Worm (Caenorhabditis elegans) whole organism, L4 larva: Measurements from ENCODE around the gene cest-5.2.
A peak's percentile ranks its signal among the peaks of the same experiment; 100 is the strongest.
"Not testable (repeated sequence)": the region's sequence is repeated elsewhere in the genome, so short reads cannot be mapped to it uniquely, and the experiment has no call there.

Experiments
- D1046.2 ChIP-seq: fragments of 200-800 bp; sonication (Bioruptor generic); IDR thresholded peaks from 2 replicates; pipeline ENCODE4 v1.3.6; 2022; ENCODE audit warnings: missing genetic modification characterization, missing compliant biosample characterization
- R02D3.7 ChIP-seq: fragments of 150-350 bp; sonication (generic microtip); optimal IDR thresholded peaks from 3 replicates; lab custom pipeline; 2014; ENCODE audit warnings: missing biosample characterization, missing genetic modification characterization
- Y75B8A.6 ChIP-seq: fragments of 200-800 bp; sonication (Bioruptor generic); IDR thresholded peaks from 2 replicates; pipeline ENCODE4 v1.3.6; 2022; ENCODE audit warnings: missing genetic modification reagents, missing genetic modification characterization, missing compliant biosample characterization
- aha-1 ChIP-seq: fragments of 150-350 bp; peaks from one replicate; lab custom pipeline; 2014; ENCODE audit warnings: missing biosample characterization, missing genetic modification characterization
- arid-1 ChIP-seq: fragments of 200-800 bp; sonication (Bioruptor generic); conservative IDR thresholded peaks from 2 replicates; pipeline ENCODE4 v1.3.6; 2022; ENCODE audit warnings: missing genetic modification reagents, missing genetic modification characterization, missing compliant biosample characterization
- ceh-62 ChIP-seq: sonication (generic microtip); optimal IDR thresholded peaks from 2 replicates; lab custom pipeline; 2017; ENCODE audit warnings: missing biosample characterization, missing genetic modification characterization
- ctbp-1 ChIP-seq: fragments of 200-800 bp; sonication (Bioruptor generic); IDR thresholded peaks from 2 replicates; pipeline ENCODE4 v1.3.6; 2022; ENCODE audit warnings: missing genetic modification reagents, missing genetic modification characterization, missing compliant biosample characterization
- daf-16 ChIP-seq, 3 experiments: sonication (generic microtip); optimal IDR thresholded peaks; 2 replicates each; lab custom pipeline; 2016 to 2017; ENCODE audit warnings: missing genetic modification characterization in 3 of 3, missing genetic modification reagents in 3 of 3, mild to moderate bottlenecking in 2 of 3, missing compliant biosample characterization in 2 of 3, missing biosample characterization in 1 of 3, moderate library complexity in 1 of 3
- daf-19 ChIP-seq: fragments of 200-800 bp; sonication (Bioruptor generic); conservative IDR thresholded peaks from 2 replicates; pipeline ENCODE4 v1.3.6; 2022; ENCODE audit warnings: missing genetic modification characterization, missing compliant biosample characterization
- fos-1 ChIP-seq: fragments of 150-350 bp; optimal IDR thresholded peaks from 2 replicates; lab custom pipeline; 2014; ENCODE audit warnings: missing biosample characterization, missing genetic modification characterization
- gei-8 ChIP-seq: fragments of 200-800 bp; sonication (Bioruptor generic); optimal IDR thresholded peaks from 2 replicates; lab custom pipeline; 2018; ENCODE audit warnings: mild to moderate bottlenecking, missing genetic modification characterization, missing compliant biosample characterization
- hlh-11 ChIP-seq: fragments of 200-800 bp; sonication (Bioruptor generic); optimal IDR thresholded peaks from 2 replicates; lab custom pipeline; 2018; ENCODE audit warnings: mild to moderate bottlenecking, missing genetic modification characterization, missing compliant biosample characterization
- hmg-1.1 ChIP-seq: fragments of 200-800 bp; sonication (Bioruptor generic); IDR thresholded peaks from 2 replicates; pipeline ENCODE4 v1.3.6; 2022; ENCODE audit warnings: missing genetic modification reagents, missing genetic modification characterization, missing compliant biosample characterization
- lim-7 ChIP-seq: fragments of 200-800 bp; sonication (Bioruptor generic); IDR thresholded peaks from 2 replicates; pipeline ENCODE4 v1.3.6; 2022; ENCODE audit warnings: missing genetic modification characterization, missing compliant biosample characterization
- lin-1 ChIP-seq: fragments of 200-800 bp; sonication (Bioruptor generic); IDR thresholded peaks from 2 replicates; pipeline ENCODE4 v1.3.6; 2022; ENCODE audit warnings: missing genetic modification reagents, missing genetic modification characterization, missing compliant biosample characterization
- lin-29 ChIP-seq: fragments of 200-800 bp; sonication (Bioruptor generic); IDR thresholded peaks from 2 replicates; pipeline ENCODE4 v1.3.6; 2022; ENCODE audit warnings: missing genetic modification reagents, missing genetic modification characterization, missing compliant biosample characterization
- mxl-2 ChIP-seq: fragments of 200-800 bp; sonication (Bioruptor generic); conservative IDR thresholded peaks from 2 replicates; pipeline ENCODE4 v1.3.6; 2022; ENCODE audit warnings: missing genetic modification reagents, missing genetic modification characterization, missing compliant biosample characterization
- mxl-3 ChIP-seq: fragments of 200-800 bp; sonication (Bioruptor generic); optimal IDR thresholded peaks from 2 replicates; lab custom pipeline; 2018; ENCODE audit warnings: mild to moderate bottlenecking, missing genetic modification characterization, missing compliant biosample characterization
- nhr-10 ChIP-seq: fragments of 150-350 bp; optimal IDR thresholded peaks from 2 replicates; lab custom pipeline; 2014; ENCODE audit warnings: missing biosample characterization, missing genetic modification characterization
- nhr-237 ChIP-seq: sonication (generic microtip); optimal IDR thresholded peaks from 2 replicates; lab custom pipeline; 2017; ENCODE audit warnings: missing biosample characterization, missing genetic modification characterization
- nhr-41 ChIP-seq: fragments of 200-800 bp; sonication (Bioruptor generic); IDR thresholded peaks from 2 replicates; pipeline ENCODE4 v1.3.6; 2022; ENCODE audit warnings: missing genetic modification reagents, missing genetic modification characterization, missing compliant biosample characterization
- nhr-6 ChIP-seq: fragments of 150-350 bp; optimal IDR thresholded peaks from 2 replicates; lab custom pipeline; 2014; ENCODE audit warnings: missing biosample characterization, missing genetic modification characterization
- nhr-76 ChIP-seq: fragments of 150-350 bp; optimal IDR thresholded peaks from 2 replicates; lab custom pipeline; 2014; ENCODE audit warnings: missing biosample characterization, missing genetic modification characterization
- php-3 ChIP-seq: fragments of 200-800 bp; sonication (Bioruptor generic); IDR thresholded peaks from 2 replicates; pipeline ENCODE4 v1.3.6; 2022; ENCODE audit warnings: missing genetic modification reagents, missing genetic modification characterization, missing compliant biosample characterization
- tag-97 ChIP-seq: fragments of 200-800 bp; sonication (Bioruptor generic); IDR thresholded peaks from 2 replicates; pipeline ENCODE4 v1.3.6; 2022; ENCODE audit warnings: missing genetic modification characterization, missing compliant biosample characterization
- unc-62 ChIP-seq, 3 experiments: fragments of 150-350 bp in 1 of 3; sonication (generic microtip); optimal IDR thresholded peaks in 2 of 3; peaks in 1 of 3; 1 replicate in 1 of 3; 2 replicates in 2 of 3; lab custom pipeline; 2014 to 2017; ENCODE audit warnings: missing biosample characterization in 3 of 3, missing genetic modification characterization in 3 of 3, missing genetic modification reagents in 3 of 3, missing genotype in 1 of 3

Gene cest-5.2

DNA sequence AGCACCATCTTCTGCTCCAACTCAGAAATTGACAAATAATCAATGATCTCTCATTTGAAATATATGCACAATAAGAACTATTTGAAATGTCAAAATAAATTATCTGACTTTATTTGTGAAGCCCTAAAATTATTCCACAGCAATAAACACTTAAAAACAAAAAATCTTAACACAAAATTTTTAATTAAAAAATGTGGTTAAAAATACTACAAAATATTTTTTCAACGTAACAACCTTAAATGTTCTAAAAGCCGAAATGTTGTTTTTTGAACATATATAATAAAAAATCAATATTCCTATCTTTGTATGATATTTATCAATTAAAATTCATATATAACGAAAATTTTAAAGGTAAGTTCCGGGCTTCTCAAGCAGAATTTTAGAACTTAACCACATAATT lies 28.3 kb downstream of the cest-5.2 start, which contains the start of gene F38A5.8:
F38A5.8 (plus strand) TSS at position 301 of the 400 bp plus-strand sequence.
- TF ChIP-seq lin-29 (GFP tag; lab: Robert Waterston, UW) (no peak), D1046.2 (no peak), nhr-76 (tag; lab: Kevin White, UChicago) (no peak), nhr-237 (tag; lab: Kevin White, UChicago) (no peak), daf-16 (GFP tag; optimal IDR thresholded peaks at IDR 0.05; lab: Kevin White, UChicago) (no peak), daf-16 (tag; optimal IDR thresholded peaks at IDR 0.05; lab: Kevin White, UChicago) (no peak), gei-8 (no peak), lin-1 (no peak), arid-1 (GFP tag; lab: Robert Waterston, UW) (no peak), Y75B8A.6 (GFP tag; lab: Robert Waterston, UW) (no peak), fos-1 (tag; lab: Kevin White, UChicago) (no peak)
- TF ChIP-seq, all 104 proteins: peak for 0

DNA sequence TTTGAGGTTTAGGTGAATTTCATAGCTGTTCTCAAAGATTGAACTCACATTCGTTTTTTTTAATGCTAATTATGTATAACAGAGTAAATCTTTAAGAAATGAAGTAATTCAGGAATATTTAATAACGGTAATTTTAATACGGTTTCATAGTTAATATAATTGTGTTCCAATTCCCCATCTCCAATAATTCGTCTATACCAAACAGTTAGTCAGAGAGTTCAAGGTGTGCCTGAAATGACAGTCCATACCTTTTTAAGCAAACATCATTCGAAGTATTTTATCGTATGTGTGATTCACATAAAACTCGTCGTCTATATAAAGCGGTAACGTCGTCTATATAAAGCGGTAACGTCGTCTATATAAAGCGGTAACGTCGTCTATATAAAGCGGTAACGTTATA lies 29.0 kb downstream of the cest-5.2 start, which contains the start of gene nspb-5:
nspb-5 (plus strand) TSS at position 301 of the 400 bp plus-strand sequence.
- TF ChIP-seq nhr-6 (tag; lab: Kevin White, UChicago); ctbp-1 (GFP tag; lab: Robert Waterston, UW); tag-97 (GFP tag; lab: Robert Waterston, UW): not testable (repeated sequence)

DNA sequence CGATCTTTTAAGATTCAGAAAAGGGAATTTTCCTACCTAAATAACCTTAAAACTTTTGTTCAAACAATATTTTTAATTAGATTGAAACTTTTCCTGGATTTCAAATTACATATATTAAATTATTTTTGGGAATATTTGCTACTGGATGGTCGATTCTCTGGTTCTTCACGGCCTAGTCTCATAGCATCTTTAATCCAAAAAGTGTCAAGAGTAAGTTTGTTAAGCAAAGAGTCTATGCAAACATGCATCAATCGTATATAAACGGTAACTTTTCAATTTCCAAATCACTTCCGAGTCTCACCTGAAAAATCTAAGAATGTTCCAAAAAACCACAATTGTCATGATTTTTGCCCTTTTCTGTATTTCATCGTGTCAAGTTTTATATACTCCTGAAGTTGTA lies 29.8 kb downstream of the cest-5.2 start, which contains the start of gene nspb-4:
nspb-4 (plus strand) TSS at position 301 of the 400 bp plus-strand sequence.
- TF ChIP-seq lim-7, php-3, mxl-2: not testable (repeated sequence)

DNA sequence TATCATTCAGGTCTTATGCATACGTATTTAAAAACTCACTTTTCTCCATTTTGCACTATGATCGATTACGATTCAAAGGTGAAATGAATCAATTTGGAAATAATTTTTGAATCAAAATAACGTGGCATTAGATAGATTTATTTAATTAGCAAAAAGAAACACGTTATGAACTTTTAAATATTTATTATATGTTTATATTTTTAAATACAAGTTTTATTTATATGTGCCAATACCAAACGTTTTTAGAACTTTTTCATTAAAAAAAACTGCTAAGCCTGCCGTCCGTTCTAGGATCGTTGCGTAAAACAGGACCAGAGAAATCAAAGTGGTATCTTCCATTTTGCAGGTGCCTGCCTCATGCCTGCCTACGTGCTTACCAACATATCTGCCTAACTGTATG lies 30.4 kb downstream of the cest-5.2 start, which contains the start of gene F38A5.6:
F38A5.6 (minus strand) TSS at position 101 of the 400 bp plus-strand sequence.
- TF ChIP-seq aha-1 (peak; percentile 22), mxl-3 (GFP tag; lab: Kevin White, UChicago) (no peak)

DNA sequence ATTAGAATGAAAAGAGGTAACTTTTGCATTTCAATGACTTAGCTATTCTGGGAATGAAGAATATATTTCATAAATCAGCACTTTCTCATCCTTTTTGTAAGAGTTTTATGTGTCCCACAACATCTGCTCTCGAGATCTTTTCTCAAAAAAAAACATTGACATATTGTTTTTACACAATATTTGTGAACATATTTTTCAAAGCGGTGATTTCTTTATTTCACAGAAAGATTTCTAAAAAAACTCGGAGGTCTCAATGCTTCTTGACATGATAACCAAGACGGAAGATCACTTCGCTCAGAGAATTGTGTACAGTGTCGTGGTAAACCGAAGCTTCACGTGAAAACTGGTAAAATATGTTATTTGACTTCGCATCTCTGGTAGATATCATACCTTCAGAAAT lies 31.8 kb downstream of the cest-5.2 start, which contains the start of gene F38A5.22:
F38A5.22 (minus strand) TSS at position 29 of the 400 bp plus-strand sequence.
- no peak for TF ChIP-seq ceh-62
- peak in 1 of 2 experiments; percentile 95 for TF ChIP-seq unc-62 (GFP tag; optimal IDR thresholded peaks at IDR 0.05 in 1 of 2; lab: Kevin White, UChicago)
- TF ChIP-seq unc-62 (tag; optimal IDR thresholded peaks at IDR 0.05; lab: Kevin White, UChicago) = no peak
- TF ChIP-seq, all 104 proteins: peak for 1

DNA sequence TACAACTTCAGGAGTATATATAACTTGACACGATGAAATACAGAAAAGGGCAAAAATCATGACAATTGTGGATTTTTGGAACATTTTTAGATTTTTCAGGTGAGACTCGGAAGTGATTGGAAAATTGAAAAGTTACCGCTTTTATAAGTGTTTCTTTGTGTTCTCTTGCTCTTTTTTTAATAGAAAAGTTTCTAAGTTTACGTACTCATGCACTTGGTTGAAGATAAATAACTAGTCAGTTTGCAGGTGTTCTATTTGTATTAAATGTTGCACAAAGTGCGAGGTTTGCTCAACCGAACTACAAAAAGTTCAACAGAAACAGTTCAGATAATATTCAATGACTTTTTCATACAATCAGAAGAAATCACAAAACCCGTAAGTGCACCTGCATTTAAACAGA lies 32.9 kb downstream of the cest-5.2 start, which contains the start of gene nspb-3:
nspb-3 (minus strand) TSS at position 101 of the 400 bp plus-strand sequence.
- not testable (repeated sequence) for TF ChIP-seq R02D3.7, hlh-11, nhr-10

DNA sequence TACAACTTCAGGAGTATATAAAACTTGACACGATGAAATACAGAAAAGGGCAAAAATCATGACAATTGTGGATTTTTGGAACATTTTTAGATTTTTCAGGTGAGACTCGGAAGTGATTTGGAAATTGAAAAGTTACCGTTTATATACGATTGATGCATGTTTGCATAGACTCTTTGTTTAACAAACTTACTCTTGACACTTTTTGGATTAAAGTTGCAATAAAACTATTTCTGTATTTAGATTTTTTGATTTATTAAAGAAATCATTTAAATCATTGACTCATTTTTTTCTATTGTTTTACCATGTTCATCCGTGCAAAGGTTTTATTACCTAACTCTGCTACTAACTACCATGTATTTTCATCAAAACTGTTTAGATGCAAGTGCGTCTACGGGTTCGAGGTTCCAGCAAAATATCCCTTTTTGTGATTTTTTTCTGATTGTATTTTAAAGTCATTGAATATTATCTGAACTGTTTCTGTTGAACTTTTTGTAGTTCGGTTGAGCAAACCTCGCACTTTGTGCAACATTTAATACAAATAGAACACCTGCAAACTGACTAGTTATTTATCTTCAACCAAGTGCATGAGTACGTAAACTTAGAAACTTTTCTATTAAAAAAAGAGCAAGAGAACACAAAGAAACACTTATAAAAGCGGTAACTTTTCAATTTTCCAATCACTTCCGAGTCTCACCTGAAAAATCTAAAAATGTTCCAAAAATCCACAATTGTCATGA lies 36.5 kb downstream of the cest-5.2 start, which contains the start of the genes nspb-1 and nspb-2:
nspb-1 (minus strand) TSS at position 101 of the 737 bp plus-strand sequence.
nspb-2 (plus strand) TSS at position 687 of the 737 bp plus-strand sequence.
- TF ChIP-seq hmg-1.1, daf-19, nhr-41 (GFP tag; lab: Robert Waterston, UW): not testable (repeated sequence)
